Worm (Caenorhabditis elegans) whole organism, L1 larva: ENCODE measurements around the gene K07F5.15.

Experiments used
- ama-1 ChIP-seq: fragments of 150-350 bp; optimal IDR thresholded peaks from 2 replicates; lab custom pipeline; 2014
- blmp-1 ChIP-seq: fragments of 150-350 bp; optimal IDR thresholded peaks from 2 replicates; lab custom pipeline; 2014; ENCODE audit warnings: missing biosample characterization, missing genetic modification characterization
- lin-39 ChIP-seq: fragments of 150-350 bp; optimal IDR thresholded peaks from 2 replicates; lab custom pipeline; 2014; ENCODE audit warnings: missing biosample characterization, missing genetic modification reagents, missing genetic modification characterization
- nhr-12 ChIP-seq: sonication (generic microtip); optimal IDR thresholded peaks from 2 replicates; lab custom pipeline; 2017; ENCODE audit warnings: missing biosample characterization, missing genetic modification characterization
- nhr-237 ChIP-seq: fragments of 150-350 bp; optimal IDR thresholded peaks from 2 replicates; lab custom pipeline; 2014; ENCODE audit warnings: missing biosample characterization, missing genetic modification characterization
- tbx-2 ChIP-seq: sonication (generic microtip); optimal IDR thresholded peaks from 2 replicates; lab custom pipeline; 2016; ENCODE audit warnings: missing genetic modification characterization, missing compliant biosample characterization

DNA sequence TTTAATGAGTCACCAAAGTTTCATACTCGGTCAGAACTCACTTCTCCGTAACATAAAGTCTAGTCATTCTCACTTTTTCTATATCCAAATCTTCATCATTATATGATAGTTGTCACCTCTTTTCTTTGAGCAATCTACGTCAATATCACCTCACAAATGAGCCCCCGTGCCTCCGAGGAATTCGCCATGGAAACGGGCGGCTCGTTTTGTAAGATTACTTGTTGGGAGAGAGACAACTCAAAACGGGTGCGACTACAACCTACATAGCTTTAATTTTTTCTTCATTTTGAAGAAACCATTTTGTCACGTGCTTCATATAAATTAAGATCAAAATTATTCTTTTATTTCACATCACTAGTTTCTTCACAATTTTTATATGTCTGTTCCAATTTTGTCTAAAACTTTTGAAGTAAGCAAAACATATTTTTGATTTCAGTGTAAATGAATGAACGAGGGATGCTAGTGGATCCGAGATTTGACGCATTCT, 14.1 kb downstream of the K07F5.15 start, which contains the start of gene nhr-4:
- TF ChIP-seq tbx-2 (tag; lab: Kevin White, UChicago) (no peak), blmp-1 (no peak), nhr-237 (tag; lab: Kevin White, UChicago) (no peak), lin-39 (tag; lab: Kevin White, UChicago) (no peak), nhr-12 (no peak), ama-1 (lab: Kevin White, UChicago) (no peak)
